Worm (Caenorhabditis elegans): Measurements from ENCODE around the gene C41H7.9.

Gene C41H7.9

ce11 chrII:2973940-2974402 is 38.1 kb downstream of the C41H7.9 start (continued):
- TF ChIP-seq nhr-111 (GFP tag; optimal IDR thresholded peaks at IDR 0.05) (peak; percentile 76), lim-7 (GFP tag; IDR thresholded peaks at IDR 0.05) (peak; percentile 63; the same call in 1 of the 2 replicates), tra-1 (GFP tag; IDR thresholded peaks at IDR 0.05) (peak; percentile 99), ama-1 (optimal IDR thresholded peaks at IDR 0.05) (peak; percentile 41), nhr-77 (tag; optimal IDR thresholded peaks at IDR 0.05) (peak; percentile 87), fkh-10 (GFP tag; optimal IDR thresholded peaks at IDR 0.05) (peak; percentile 91), unc-39 (tag; optimal IDR thresholded peaks at IDR 0.05) (no peak), hmg-1.1 (GFP tag; IDR thresholded peaks at IDR 0.05) (peak; percentile 96), dmd-8 (GFP tag; IDR thresholded peaks at IDR 0.05) (peak; percentile 66; the same call in 1 of the 2 replicates), unc-62 (GFP tag; optimal IDR thresholded peaks at IDR 0.05 in 1 of 2) (peak in 1 of 2 experiments; percentile 49), unc-62 (tag; optimal IDR thresholded peaks at IDR 0.05) (no peak), lin-39 (tag; optimal IDR thresholded peaks at IDR 0.05) (no peak), nhr-76 (tag; optimal IDR thresholded peaks at IDR 0.05) (peak; percentile 59), spr-3 (GFP tag; optimal IDR thresholded peaks at IDR 0.05) (peak; percentile 91), duxl-1 (tag; optimal IDR thresholded peaks at IDR 0.05; ENCODE audit: poor library complexity) (peak; percentile 92), egl-43 (GFP tag; IDR thresholded peaks at IDR 0.05) (peak; percentile 96), daf-12 (tag; optimal IDR thresholded peaks at IDR 0.05) (no peak), mdl-1 (tag; optimal IDR thresholded peaks at IDR 0.05) (peak; percentile 94 to 98), F10B5.3 (tag; optimal IDR thresholded peaks at IDR 0.05) (peak; percentile 6), dve-1 (tag; optimal IDR thresholded peaks at IDR 0.05; ENCODE audit: insufficient read depth) (peak; percentile 98), daf-16 (GFP tag; optimal IDR thresholded peaks at IDR 0.05) (peak in 1 of 2 experiments; percentile 44), daf-16 (tag; optimal IDR thresholded peaks at IDR 0.05) (peak; percentile 68), zfp-2 (tag; optimal IDR thresholded peaks at IDR 0.05) (no peak), saeg-2 (GFP tag; IDR thresholded peaks at IDR 0.05) (peak; percentile 98), Y75B8A.6 (GFP tag; IDR thresholded peaks at IDR 0.05) (peak; percentile 89), egl-27 (tag; optimal IDR thresholded peaks at IDR 0.05) (no peak), nhr-42 (GFP tag; IDR thresholded peaks at IDR 0.05) (peak; percentile 86; the same call in 1 of the 2 replicates), lin-15B (tag; optimal IDR thresholded peaks at IDR 0.05) (no peak), ztf-7 (tag; optimal IDR thresholded peaks at IDR 0.05) (no peak), hif-1 (tag; optimal IDR thresholded peaks at IDR 0.05) (peak in 1 of 2 experiments; percentile 85), vab-7 (GFP tag; IDR thresholded peaks at IDR 0.05) (peak; percentile 83), daf-19 (GFP tag; conservative IDR thresholded peaks at IDR 0.05) (no peak), Y105C5A.15 (GFP tag; IDR thresholded peaks at IDR 0.05) (no peak), set-16 (GFP tag; IDR thresholded peaks at IDR 0.05) (peak; percentile 100), nhr-10 (tag; optimal IDR thresholded peaks at IDR 0.05) (peak; percentile 73), T26A8.4 (GFP tag; IDR thresholded peaks at IDR 0.05) (peak; percentile 96), lin-29 (GFP tag; IDR thresholded peaks at IDR 0.05) (peak; percentile 93), ZK546.5 (tag; optimal IDR thresholded peaks at IDR 0.05) (no peak), aha-1 (tag) (peak; percentile 99), spr-1 (tag; optimal IDR thresholded peaks at IDR 0.05) (no peak), nhr-102 (tag; optimal IDR thresholded peaks at IDR 0.05) (peak; percentile 86), snpc-4 (tag; optimal IDR thresholded peaks at IDR 0.05) (no peak), nhr-25 (tag; optimal IDR thresholded peaks at IDR 0.05; ENCODE audit: borderline replicate concordance, insufficient read depth) (peak; percentile 93), D1046.2 (GFP tag; IDR thresholded peaks at IDR 0.05) (peak; percentile 83; the same call in 1 of the 2 replicates), ZK337.2 (GFP tag; IDR thresholded peaks at IDR 0.05) (0 out of 2 replicates have a peak, but pooled peaks have one; percentile 6), lsy-2 (tag; optimal IDR thresholded peaks at IDR 0.05) (peak; percentile 79 to 87), aly-2 (tag; optimal IDR thresholded peaks at IDR 0.05) (no peak), F26F4.8 (GFP tag; conservative IDR thresholded peaks at IDR 0.05) (no peak), tag-97 (GFP tag; IDR thresholded peaks at IDR 0.05) (peak; percentile 81; the same call in 1 of the 2 replicates), mxl-3 (GFP tag; optimal IDR thresholded peaks at IDR 0.05) (peak; percentile 98), daf-8 (GFP tag; IDR thresholded peaks at IDR 0.05) (no peak), nhr-41 (GFP tag; IDR thresholded peaks at IDR 0.05) (peak; percentile 97)

Data from whole organism, L4 larva.